Fruit fly (Drosophila melanogaster) whole organism, adult: ENCODE data around the gene CG13692.

ENCODE experiments used
- CG11617 ChIP-seq: fragments of 200-800 bp; sonication (Bioruptor generic); optimal IDR thresholded peaks from 2 replicates; lab custom pipeline; 2017; ENCODE audit warnings: mild to moderate bottlenecking, missing biosample characterization, missing genetic modification reagents, missing genetic modification characterization
- CG12768 ChIP-seq: fragments of 200-800 bp; sonication (Bioruptor generic); optimal IDR thresholded peaks from 2 replicates; lab custom pipeline; 2017; ENCODE audit warnings: missing biosample characterization, missing genetic modification characterization, mild to moderate bottlenecking, moderate library complexity, missing genetic modification reagents
- CG14711 ChIP-seq: fragments of 200-800 bp; sonication (Bioruptor generic); optimal IDR thresholded peaks from 2 replicates; lab custom pipeline; 2018; ENCODE audit warnings: missing biosample characterization, mild to moderate bottlenecking, missing genetic modification characterization, moderate library complexity
- CG1620 ChIP-seq: fragments of 200-800 bp; sonication (Bioruptor generic); optimal IDR thresholded peaks from 2 replicates; lab custom pipeline; 2016; ENCODE audit warnings: missing biosample characterization, missing genetic modification characterization
- CG33017 ChIP-seq: fragments of 200-800 bp; sonication (Bioruptor generic); optimal IDR thresholded peaks from 2 replicates; lab custom pipeline; 2018; ENCODE audit warnings: missing biosample characterization, mild to moderate bottlenecking, missing genetic modification characterization, moderate library complexity
- CG5204 ChIP-seq: fragments of 200-800 bp; sonication (Bioruptor generic); optimal IDR thresholded peaks from 2 replicates; lab custom pipeline; 2016; ENCODE audit warnings: missing biosample characterization, missing genetic modification characterization
- CG7045 ChIP-seq: fragments of 200-800 bp; sonication (Bioruptor generic); optimal IDR thresholded peaks from 2 replicates; lab custom pipeline; 2017; ENCODE audit warnings: missing biosample characterization, mild to moderate bottlenecking, missing genetic modification characterization
- CG7101 ChIP-seq: fragments of 200-800 bp; sonication (Bioruptor generic); optimal IDR thresholded peaks from 2 replicates; lab custom pipeline; 2018; ENCODE audit warnings: missing biosample characterization, mild to moderate bottlenecking, missing genetic modification characterization, moderate library complexity
- Clk ChIP-seq: fragments of 200-800 bp; sonication (Bioruptor generic); optimal IDR thresholded peaks from 2 replicates; lab custom pipeline; 2017; ENCODE audit warnings: missing biosample characterization, missing genetic modification characterization
- Crg-1 ChIP-seq: fragments of 200-800 bp; sonication (Bioruptor generic); optimal IDR thresholded peaks from 2 replicates; lab custom pipeline; 2016; ENCODE audit warnings: missing biosample characterization, missing genetic modification characterization
- Hr96 ChIP-seq: fragments of 200-800 bp; sonication (Bioruptor generic); optimal IDR thresholded peaks from 2 replicates; lab custom pipeline; 2016; ENCODE audit warnings: missing biosample characterization, missing genetic modification characterization
- Mnt ChIP-seq: fragments of 200-800 bp; sonication (Bioruptor generic); optimal IDR thresholded peaks from 2 replicates; lab custom pipeline; 2016; ENCODE audit warnings: missing biosample characterization, mild to moderate bottlenecking, missing genetic modification characterization
- bab1 ChIP-seq: fragments of 200-800 bp; sonication (Bioruptor generic); optimal IDR thresholded peaks from 3 replicates; lab custom pipeline; 2019; ENCODE audit warnings: missing biosample characterization, mild to moderate bottlenecking, missing genetic modification characterization, moderate library complexity
- cic ChIP-seq: fragments of 200-800 bp; sonication (Bioruptor generic); optimal IDR thresholded peaks from 2 replicates; lab custom pipeline; 2017; ENCODE audit warnings: missing biosample characterization, mild to moderate bottlenecking, missing genetic modification characterization, moderate library complexity
- cnc ChIP-seq, 2 experiments: fragments of >200 bp; optimal IDR thresholded peaks; 2 replicates each; lab custom pipeline; 2017
- kay ChIP-seq: fragments of 200-800 bp; sonication (Bioruptor generic); peaks from one replicate; lab custom pipeline; 2016; ENCODE audit warnings: missing biosample characterization, missing genetic modification characterization, borderline replicate concordance
- ovo ChIP-seq: fragments of 200-800 bp; sonication (Bioruptor generic); optimal IDR thresholded peaks from 2 replicates; lab custom pipeline; 2016; ENCODE audit warnings: missing biosample characterization, missing genetic modification characterization
- pad ChIP-seq: fragments of 200-800 bp; sonication (Bioruptor generic); optimal IDR thresholded peaks from 3 replicates; lab custom pipeline; 2017; ENCODE audit warnings: missing biosample characterization, missing genetic modification characterization, mild to moderate bottlenecking, moderate library complexity, missing genetic modification reagents
- tj ChIP-seq: fragments of 200-800 bp; sonication (Bioruptor generic); optimal IDR thresholded peaks from 3 replicates; lab custom pipeline; 2017; ENCODE audit warnings: missing biosample characterization, mild to moderate bottlenecking, missing genetic modification characterization, moderate library complexity
- toe ChIP-seq: fragments of 200-800 bp; sonication (Bioruptor generic); optimal IDR thresholded peaks from 2 replicates; lab custom pipeline; 2016; ENCODE audit warnings: missing biosample characterization, missing genetic modification characterization

Gene CG13692

DNA sequence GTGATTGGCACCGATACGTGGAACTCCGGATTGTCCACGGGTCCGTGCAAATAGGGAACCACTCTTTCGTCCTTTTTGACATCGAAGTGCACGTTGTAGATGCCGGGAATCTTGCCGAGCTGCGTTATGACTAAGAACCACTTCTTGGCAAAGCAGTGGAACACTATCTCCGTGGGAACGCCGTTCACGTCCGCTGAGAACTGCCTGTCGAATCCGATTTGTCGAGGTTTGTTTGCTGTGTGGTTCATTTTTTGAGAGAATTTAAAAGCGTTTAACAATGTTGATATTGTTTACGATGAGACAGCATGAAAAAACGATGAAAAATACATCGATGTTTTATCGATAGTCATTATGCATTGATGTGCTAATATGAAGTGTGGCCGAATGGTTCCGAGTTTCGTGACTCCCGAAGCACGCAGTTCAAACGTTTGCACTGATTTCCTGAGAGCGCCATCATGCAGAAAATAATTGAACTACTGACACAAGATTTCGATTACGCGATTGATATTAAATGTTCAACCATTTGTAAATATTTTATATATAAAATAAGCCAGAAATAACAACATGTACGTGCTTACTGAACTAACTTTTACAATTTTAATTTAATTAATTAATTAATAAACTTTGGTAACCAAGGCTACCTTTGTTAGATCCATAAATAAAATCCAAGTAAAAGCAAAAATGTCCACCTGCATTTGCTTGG lies at the start of gene CG13692, which contains the start of gene CG11885:
CG13692 (plus strand) TSS at position 653 of the 703 bp plus-strand sequence.
CG11885 (minus strand) TSS at position 332 of the 703 bp plus-strand sequence.
- TF ChIP-seq cnc (optimal IDR thresholded peaks at IDR 0.05; lab: Kevin White, UChicago) (peak; percentile 88 to 93), CG12768 (GFP tag; lab: Kevin White, UChicago) (peak; percentile 21), CG33017 (no peak), toe (GFP tag; lab: Kevin White, UChicago) (no peak), ovo (GFP tag; lab: Kevin White, UChicago) (no peak), bab1 (GFP tag; lab: Kevin White, UChicago) (peak; percentile 73), CG7101 (tag; lab: Kevin White, UChicago) (peak; percentile 63), tj (peak; percentile 77), CG14711 (tag; lab: Kevin White, UChicago) (peak; percentile 1), Mnt (peak; percentile 81), pad (GFP tag; lab: Kevin White, UChicago) (peak; percentile 41), cic (GFP tag; lab: Kevin White, UChicago) (peak; percentile 39), kay (GFP tag; lab: Kevin White, UChicago) (no peak), CG11617 (GFP tag; lab: Kevin White, UChicago) (no peak)

DNA sequence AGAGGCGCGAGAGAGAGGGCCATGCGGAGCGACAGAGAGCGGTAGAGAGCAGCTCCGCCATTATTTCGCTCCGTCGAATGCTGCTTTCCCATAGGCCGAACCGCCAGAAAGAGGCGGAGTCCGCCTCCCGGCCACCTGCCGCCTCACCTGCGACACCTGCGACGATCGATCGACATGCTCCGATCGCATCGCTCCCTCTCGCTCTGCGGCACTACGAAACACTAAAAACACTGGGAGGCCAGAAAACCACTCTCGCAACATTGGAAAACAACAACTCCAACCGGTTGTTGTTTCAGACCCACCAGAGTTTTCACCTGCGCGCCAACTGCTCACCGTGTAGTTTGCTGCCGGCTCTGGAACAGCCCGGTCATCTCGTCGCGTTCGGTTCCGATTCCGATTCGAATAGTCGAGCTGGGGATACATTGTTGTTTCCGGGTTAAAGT lies 43.8 kb upstream of the CG13692 start, which contains the start of gene al:
al (plus strand) TSS at position 333 of the 443 bp plus-strand sequence.
- TF ChIP-seq CG14711 (tag; lab: Kevin White, UChicago) (no peak), kay (GFP tag; lab: Kevin White, UChicago) (no peak), bab1 (GFP tag; lab: Kevin White, UChicago) (no peak), ovo (GFP tag; lab: Kevin White, UChicago) (no peak), CG12768 (GFP tag; lab: Kevin White, UChicago) (no peak), Clk (GFP tag; lab: Kevin White, UChicago) (no peak)

DNA sequence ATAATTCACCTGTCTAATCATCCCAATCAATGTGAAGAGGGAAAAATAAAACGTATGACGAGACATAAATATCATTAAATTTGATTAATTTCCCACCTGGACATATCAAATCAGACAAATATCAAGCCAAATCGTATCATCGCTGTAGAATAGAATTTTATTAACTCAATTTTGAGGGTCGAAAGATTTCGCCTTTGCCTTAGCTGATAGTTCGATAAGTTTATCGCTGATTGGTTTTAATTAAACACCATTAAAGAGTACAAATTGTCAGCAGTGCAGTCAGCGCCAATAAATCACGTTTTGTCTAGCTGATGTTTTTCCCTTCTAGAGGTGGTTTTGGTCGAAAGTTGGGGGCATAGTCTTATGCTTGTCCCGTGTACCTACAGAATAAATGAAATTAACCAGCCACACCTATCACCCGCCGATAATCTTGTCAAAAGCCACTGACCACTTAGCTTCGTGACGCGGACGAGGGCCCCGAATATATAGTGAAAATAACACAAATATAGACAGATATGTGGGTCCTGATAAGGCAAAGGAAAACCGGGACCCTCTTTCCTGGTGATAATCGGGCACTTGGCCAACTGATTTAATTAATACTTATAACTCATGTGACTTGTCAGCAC lies 42.6 kb upstream of the CG13692 start:
- no peak for TF ChIP-seq Hr96 (GFP tag; lab: Kevin White, UChicago)
- TF ChIP-seq CG7045 (GFP tag; lab: Kevin White, UChicago), result no peak
- TF ChIP-seq CG11617 (GFP tag; lab: Kevin White, UChicago), result no peak
- TF ChIP-seq CG12768 (GFP tag; lab: Kevin White, UChicago), result no peak
- no peak for TF ChIP-seq tj
- TF ChIP-seq Clk (GFP tag; lab: Kevin White, UChicago), result no peak
- TF ChIP-seq cic (GFP tag; lab: Kevin White, UChicago), result no peak
- TF ChIP-seq cnc (optimal IDR thresholded peaks at IDR 0.05; lab: Kevin White, UChicago), result no peak
- no peak for TF ChIP-seq kay (GFP tag; lab: Kevin White, UChicago)
- no peak for TF ChIP-seq CG14711 (tag; lab: Kevin White, UChicago)
- TF ChIP-seq CG7101 (tag; lab: Kevin White, UChicago), result no peak
- no peak for TF ChIP-seq Mnt
- no peak for TF ChIP-seq bab1 (GFP tag; lab: Kevin White, UChicago)

DNA sequence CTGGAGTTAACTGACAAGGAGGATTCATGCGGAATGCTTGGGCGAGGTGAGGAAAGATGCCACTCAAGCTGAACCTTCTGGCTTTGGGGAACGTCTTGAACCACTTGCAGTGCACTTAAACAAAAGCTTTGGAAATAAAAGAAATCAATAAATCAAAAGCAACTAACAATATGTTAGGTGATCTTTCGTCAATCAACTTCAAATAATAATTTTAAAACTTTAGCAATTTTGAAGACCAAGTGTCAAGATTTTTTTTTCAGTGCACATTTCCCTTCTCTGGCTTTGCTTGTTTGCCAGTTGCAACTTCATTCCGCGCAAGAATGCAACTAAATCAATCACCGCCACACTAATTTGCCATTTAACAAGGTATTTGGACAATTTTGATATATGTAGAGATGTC lies 38.8 kb upstream of the CG13692 start:
- TF ChIP-seq bab1 (GFP tag; lab: Kevin White, UChicago) (no peak), CG14711 (tag; lab: Kevin White, UChicago) (no peak), pad (GFP tag; lab: Kevin White, UChicago) (no peak), CG1620 (no peak), kay (GFP tag; lab: Kevin White, UChicago) (no peak), Clk (GFP tag; lab: Kevin White, UChicago) (no peak), Mnt (no peak), CG12768 (GFP tag; lab: Kevin White, UChicago) (no peak), CG5204 (GFP tag; lab: Kevin White, UChicago) (no peak), cnc (optimal IDR thresholded peaks at IDR 0.05; lab: Kevin White, UChicago) (no peak), CG7101 (tag; lab: Kevin White, UChicago) (no peak), CG11617 (GFP tag; lab: Kevin White, UChicago) (no peak), cic (GFP tag; lab: Kevin White, UChicago) (no peak), Crg-1 (GFP tag; lab: Kevin White, UChicago) (no peak), toe (GFP tag; lab: Kevin White, UChicago) (no peak), ovo (GFP tag; lab: Kevin White, UChicago) (no peak), CG7045 (GFP tag; lab: Kevin White, UChicago) (no peak), CG33017 (no peak), Hr96 (GFP tag; lab: Kevin White, UChicago) (no peak)

DNA sequence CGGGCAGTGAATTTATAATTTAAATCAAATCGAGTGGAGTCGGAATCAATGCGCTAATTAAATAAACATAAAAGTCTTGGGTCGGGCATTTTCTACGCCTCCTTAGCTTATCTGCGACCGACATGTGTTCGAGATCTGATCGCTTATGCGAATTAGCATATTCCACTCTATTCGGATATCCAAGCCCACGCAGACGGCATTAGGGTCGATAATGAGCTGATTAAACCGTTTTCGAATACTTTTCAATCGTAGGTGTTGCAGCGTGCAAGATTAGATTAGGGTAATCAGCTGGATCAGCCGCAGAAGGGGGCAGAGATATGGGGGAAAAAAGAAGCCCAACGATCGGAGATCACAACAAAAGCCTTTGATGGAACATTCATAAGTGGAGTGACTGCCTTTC lies 31.1 kb upstream of the CG13692 start:
- TF ChIP-seq CG7101 (tag; lab: Kevin White, UChicago) (no peak), CG5204 (GFP tag; lab: Kevin White, UChicago) (no peak), CG14711 (tag; lab: Kevin White, UChicago) (no peak), Mnt (no peak), CG33017 (no peak), ovo (GFP tag; lab: Kevin White, UChicago) (no peak), cnc (optimal IDR thresholded peaks at IDR 0.05; lab: Kevin White, UChicago) (no peak), CG7045 (GFP tag; lab: Kevin White, UChicago) (no peak), CG1620 (no peak), Crg-1 (GFP tag; lab: Kevin White, UChicago) (no peak), pad (GFP tag; lab: Kevin White, UChicago) (no peak), kay (GFP tag; lab: Kevin White, UChicago) (no peak), Hr96 (GFP tag; lab: Kevin White, UChicago) (no peak), bab1 (GFP tag; lab: Kevin White, UChicago) (no peak), cic (GFP tag; lab: Kevin White, UChicago) (no peak)
